Worm (Caenorhabditis elegans): ENCODE results near the gene zig-13.

- no peak for TF ChIP-seq ztf-11 (tag; optimal IDR thresholded peaks at IDR 0.05)
- TF ChIP-seq ceh-82 (tag; optimal IDR thresholded peaks at IDR 0.05): no peak
- no peak for TF ChIP-seq blmp-1 (tag; optimal IDR thresholded peaks at IDR 0.05; ENCODE audit: insufficient read depth)
- TF ChIP-seq nhr-11 (tag; optimal IDR thresholded peaks at IDR 0.05): no peak
- TF ChIP-seq nhr-237 (tag; optimal IDR thresholded peaks at IDR 0.05): no peak
- no peak for TF ChIP-seq lin-39 (tag; optimal IDR thresholded peaks at IDR 0.05)
- TF ChIP-seq skn-1 (tag; optimal IDR thresholded peaks at IDR 0.05): no peak
- TF ChIP-seq nhr-10 (tag; optimal IDR thresholded peaks at IDR 0.05): no peak
- no peak for TF ChIP-seq unc-39 (tag; optimal IDR thresholded peaks at IDR 0.05)
- TF ChIP-seq lin-13 (GFP tag; optimal IDR thresholded peaks at IDR 0.05): no peak
- TF ChIP-seq unc-62 (GFP tag; optimal IDR thresholded peaks at IDR 0.05): no peak
- no peak for TF ChIP-seq nhr-77 (tag; optimal IDR thresholded peaks at IDR 0.05)
- no peak for TF ChIP-seq lsy-2 (tag; optimal IDR thresholded peaks at IDR 0.05)
Observed at ce11 chrIII:151084-151483, 5.5 kb downstream of the zig-13 start.
